Fruit fly (Drosophila melanogaster) whole organism, pupa: ENCODE data around the gene CG15042.

Experiments
- CG10348 ChIP-seq: fragments of 200-800 bp; sonication (Bioruptor generic); IDR thresholded peaks from 2 replicates; pipeline ENCODE4 v1.3.6; 2022; ENCODE audit warnings: missing biosample characterization, missing genetic modification characterization
- CG12605 ChIP-seq: fragments of 200-800 bp; sonication (Bioruptor generic); IDR thresholded peaks from 2 replicates; pipeline ENCODE4 v1.3.6; 2022; ENCODE audit warnings: missing biosample characterization, missing genetic modification characterization
- CG13204 ChIP-seq: fragments of 200-800 bp; sonication (Bioruptor generic); optimal IDR thresholded peaks from 2 replicates; lab custom pipeline; 2018; ENCODE audit warnings: missing biosample characterization, mild to moderate bottlenecking, missing genetic modification characterization, moderate library complexity
- CG14655 ChIP-seq: fragments of 200-800 bp; sonication (Bioruptor generic); optimal IDR thresholded peaks from 3 replicates; lab custom pipeline; 2017; ENCODE audit warnings: mild to moderate bottlenecking, missing biosample characterization, missing genetic modification reagents, missing genetic modification characterization
- CG15710 ChIP-seq: fragments of 200-800 bp; sonication (Bioruptor generic); optimal IDR thresholded peaks from 2 replicates; lab custom pipeline; 2018; ENCODE audit warnings: missing biosample characterization, mild to moderate bottlenecking, missing genetic modification characterization, moderate library complexity
- CG17806 ChIP-seq: fragments of 200-800 bp; sonication (Bioruptor generic); optimal IDR thresholded peaks from 2 replicates; lab custom pipeline; 2018; ENCODE audit warnings: missing biosample characterization, mild to moderate bottlenecking, missing genetic modification characterization, moderate library complexity
- CG32121 ChIP-seq: fragments of 200-800 bp; sonication (Bioruptor generic); IDR thresholded peaks from 2 replicates; pipeline ENCODE4 v1.3.6; 2022; ENCODE audit warnings: missing biosample characterization, missing genetic modification characterization
- CG34367 ChIP-seq: fragments of 200-800 bp; sonication (Bioruptor generic); optimal IDR thresholded peaks from 2 replicates; lab custom pipeline; 2018; ENCODE audit warnings: missing biosample characterization, mild to moderate bottlenecking, missing genetic modification characterization
- CG4496 ChIP-seq: fragments of 200-800 bp; sonication (Bioruptor generic); IDR thresholded peaks from 3 replicates; pipeline ENCODE4 v1.3.6; 2022; ENCODE audit warnings: missing biosample characterization, missing genetic modification characterization
- CG8159 ChIP-seq: fragments of 200-800 bp; sonication (Bioruptor generic); optimal IDR thresholded peaks from 3 replicates; lab custom pipeline; 2018; ENCODE audit warnings: missing biosample characterization, mild to moderate bottlenecking, missing genetic modification characterization, moderate library complexity
- CG8301 ChIP-seq: fragments of 200-800 bp; sonication (Bioruptor generic); optimal IDR thresholded peaks from 2 replicates; lab custom pipeline; 2018; ENCODE audit warnings: missing biosample characterization, mild to moderate bottlenecking, missing genetic modification characterization
- CG9948 ChIP-seq: fragments of 200-800 bp; sonication (Bioruptor generic); optimal IDR thresholded peaks from 2 replicates; lab custom pipeline; 2018; ENCODE audit warnings: missing biosample characterization, mild to moderate bottlenecking, missing genetic modification characterization, moderate library complexity
- D1 ChIP-seq: fragments of 200-800 bp; sonication (Bioruptor generic); optimal IDR thresholded peaks from 2 replicates; lab custom pipeline; 2018; ENCODE audit warnings: missing biosample characterization, mild to moderate bottlenecking, missing genetic modification characterization, moderate library complexity
- EcR ChIP-seq: fragments of 200-800 bp; sonication (Bioruptor generic); optimal IDR thresholded peaks from 3 replicates; lab custom pipeline; 2019; ENCODE audit warnings: missing biosample characterization, missing genetic modification characterization, mild to moderate bottlenecking, moderate library complexity, missing genetic modification reagents
- Ets98B ChIP-seq: fragments of 200-800 bp; sonication (Bioruptor generic); IDR thresholded peaks from 2 replicates; pipeline ENCODE4 v1.3.6; 2022; ENCODE audit warnings: missing biosample characterization, missing genetic modification characterization
- Pif1A ChIP-seq: fragments of 200-800 bp; sonication (Bioruptor generic); optimal IDR thresholded peaks from 3 replicates; lab custom pipeline; 2016; ENCODE audit warnings: missing biosample characterization, missing genetic modification characterization
- Pif1B ChIP-seq: fragments of 200-800 bp; sonication (Bioruptor generic); optimal IDR thresholded peaks from 3 replicates; lab custom pipeline; 2016; ENCODE audit warnings: missing biosample characterization, missing genetic modification characterization
- Snoo ChIP-seq: fragments of 200-800 bp; sonication (Bioruptor generic); optimal IDR thresholded peaks from 3 replicates; lab custom pipeline; 2017; ENCODE audit warnings: missing biosample characterization, mild to moderate bottlenecking, missing genetic modification characterization, inconsistent platforms
- fd96Ca ChIP-seq: fragments of 200-800 bp; sonication (Bioruptor generic); IDR thresholded peaks from 3 replicates; pipeline ENCODE4 v1.3.6; 2022; ENCODE audit warnings: missing biosample characterization, missing genetic modification characterization
- gl ChIP-seq: fragments of 200-800 bp; sonication (Bioruptor generic); optimal IDR thresholded peaks from 2 replicates; lab custom pipeline; 2018; ENCODE audit warnings: missing biosample characterization, mild to moderate bottlenecking, missing genetic modification characterization
- rn ChIP-seq: fragments of 200-800 bp; sonication (Bioruptor generic); IDR thresholded peaks from 2 replicates; pipeline ENCODE4 v1.3.6; 2022; ENCODE audit warnings: missing biosample characterization, missing genetic modification characterization

CG15042 gene

dm6 chrX:18517415-18517814 is 10.7 kb downstream of the CG15042 start:
- TF ChIP-seq CG9948 (tag; lab: Kevin White, UChicago) (no peak), Snoo (tag; lab: Kevin White, UChicago) (no peak), CG8301 (tag; lab: Kevin White, UChicago) (no peak), CG12605 (GFP tag; lab: Robert Waterston, UW) (peak; percentile 48; the same call in 1 of the 2 replicates), CG8159 (tag; lab: Kevin White, UChicago) (no peak), CG32121 (peak; percentile 28; the same call in 1 of the 2 replicates), Pif1A (GFP tag; lab: Kevin White, UChicago) (no peak), CG10348 (GFP tag; lab: Robert Waterston, UW) (no peak), Ets98B (GFP tag; lab: Robert Waterston, UW) (peak; percentile 64), CG15710 (tag; lab: Kevin White, UChicago) (peak; percentile 6), CG4496 (GFP tag; lab: Robert Waterston, UW) (peak; percentile 77), EcR (GFP tag; lab: Kevin White, UChicago) (no peak), CG14655 (GFP tag; lab: Kevin White, UChicago) (peak; percentile 10), CG13204 (GFP tag; lab: Kevin White, UChicago) (peak; percentile 48), Pif1B (GFP tag; lab: Kevin White, UChicago) (no peak), CG34367 (no peak), fd96Ca (GFP tag; lab: Robert Waterston, UW) (no peak)

dm6 chrX:18515988-18516541 is 12.0 kb downstream of the CG15042 start:
- TF ChIP-seq CG4496 (GFP tag; lab: Robert Waterston, UW) (peak; percentile 68), CG12605 (GFP tag; lab: Robert Waterston, UW) (peak; percentile 15; the same call in 1 of the 2 replicates), gl (no peak), CG8159 (tag; lab: Kevin White, UChicago) (peak; percentile 21), fd96Ca (GFP tag; lab: Robert Waterston, UW) (0 out of 3 replicates have a peak, but pooled peaks have one; percentile 42), Pif1B (GFP tag; lab: Kevin White, UChicago) (no peak), CG14655 (GFP tag; lab: Kevin White, UChicago) (peak; percentile 9)

dm6 chrX:18515205-18515921 is 12.7 kb downstream of the CG15042 start, which contains the start of the genes Bx and HisRS:
Gene Bx (plus strand): TSS chrX:18515428.
Gene HisRS (plus strand): TSS chrX:18515428.
- peak; percentile 31 for TF ChIP-seq EcR (GFP tag; lab: Kevin White, UChicago)
- peak; percentile 9; the same call in 2 of the 3 replicates for TF ChIP-seq CG4496 (GFP tag; lab: Robert Waterston, UW)
- no peak for TF ChIP-seq CG14655 (GFP tag; lab: Kevin White, UChicago)
- TF ChIP-seq CG17806: no peak

dm6 chrX:18514767-18515166 is 13.3 kb downstream of the CG15042 start, which contains the start of gene CG6470:
Gene CG6470 (minus strand): TSS chrX:18514867.
- TF ChIP-seq gl: no peak
- TF ChIP-seq CG10348 (GFP tag; lab: Robert Waterston, UW): no peak
- no peak for TF ChIP-seq CG32121
- no peak for TF ChIP-seq rn
- no peak for TF ChIP-seq CG13204 (GFP tag; lab: Kevin White, UChicago)
- no peak for TF ChIP-seq Snoo (tag; lab: Kevin White, UChicago)
- no peak for TF ChIP-seq fd96Ca (GFP tag; lab: Robert Waterston, UW)
- no peak for TF ChIP-seq CG12605 (GFP tag; lab: Robert Waterston, UW)

- TF ChIP-seq CG13204 (GFP tag; lab: Kevin White, UChicago) (peak; percentile 82), EcR (GFP tag; lab: Kevin White, UChicago) (no peak), CG15710 (tag; lab: Kevin White, UChicago) (no peak), rn (no peak), CG4496 (GFP tag; lab: Robert Waterston, UW) (peak; percentile 39; the same call in 1 of the 3 replicates)
- TF ChIP-seq, all 21 proteins: peak for 2
Measured at dm6 chrX:18512271-18512679, 15.8 kb downstream of the CG15042 start, which contains the start of gene Ggt-1. Gene Ggt-1 (minus strand): TSS chrX:18512521.

- no peak for TF ChIP-seq CG10348 (GFP tag; lab: Robert Waterston, UW)
- TF ChIP-seq CG4496 (GFP tag; lab: Robert Waterston, UW): no peak
- no peak for TF ChIP-seq CG12605 (GFP tag; lab: Robert Waterston, UW)
- no peak for TF ChIP-seq CG8301 (tag; lab: Kevin White, UChicago)
- no peak for TF ChIP-seq CG32121
- TF ChIP-seq gl: no peak
- TF ChIP-seq CG14655 (GFP tag; lab: Kevin White, UChicago): no peak
- no peak for TF ChIP-seq Pif1A (GFP tag; lab: Kevin White, UChicago)
- no peak for TF ChIP-seq CG15710 (tag; lab: Kevin White, UChicago)
- no peak for TF ChIP-seq CG17806
- TF ChIP-seq CG8159 (tag; lab: Kevin White, UChicago): no peak
- no peak for TF ChIP-seq Ets98B (GFP tag; lab: Robert Waterston, UW)
- no peak for TF ChIP-seq D1 (tag; lab: Kevin White, UChicago)
Measured at dm6 chrX:18510884-18511283, 17.2 kb downstream of the CG15042 start.
